Fruit fly (Drosophila melanogaster) whole organism, wandering third instar larva: ENCODE data around the gene Diedel.

Experiments
- Abd-B ChIP-seq: fragments of >200 bp; optimal IDR thresholded peaks from 2 replicates; lab custom pipeline; 2017; ENCODE audit warnings: missing biosample characterization, missing genetic modification characterization
- CG32264 ChIP-seq: fragments of 200-800 bp; sonication (Bioruptor generic); optimal IDR thresholded peaks from 2 replicates; lab custom pipeline; 2016; ENCODE audit warnings: missing biosample characterization, missing genetic modification characterization
- CG9705 ChIP-seq: fragments of 200-800 bp; sonication (Bioruptor generic); optimal IDR thresholded peaks from 2 replicates; lab custom pipeline; 2018; ENCODE audit warnings: missing biosample characterization, mild to moderate bottlenecking, missing genetic modification characterization
- CrebA ChIP-seq: fragments of 200-800 bp; sonication (Bioruptor generic); optimal IDR thresholded peaks from 2 replicates; lab custom pipeline; 2016; ENCODE audit warnings: missing biosample characterization, mild to moderate bottlenecking, missing genetic modification characterization, borderline replicate concordance
- Dfd ChIP-seq: fragments of >200 bp; optimal IDR thresholded peaks from 2 replicates; lab custom pipeline; 2017; ENCODE audit warnings: missing biosample characterization, missing genetic modification characterization
- Dif ChIP-seq: fragments of 200-275, 200-300 bp; sonication (Bioruptor generic); optimal IDR thresholded peaks from 2 replicates; lab custom pipeline; 2018; ENCODE audit warnings: missing biosample characterization, missing genetic modification characterization; ENCODE audit not compliant: partially characterized antibody
- GATAd ChIP-seq: sonication (Bioruptor generic); optimal IDR thresholded peaks from 2 replicates; lab custom pipeline; 2016; ENCODE audit warnings: missing biosample characterization, missing genetic modification characterization
- HLH106 ChIP-seq: fragments of 200-800 bp; optimal IDR thresholded peaks from 3 replicates; lab custom pipeline; 2019; ENCODE audit warnings: missing biosample characterization, mild to moderate bottlenecking, missing genetic modification characterization, moderate library complexity
- Hnf4 ChIP-seq: fragments of 200-800 bp; sonication (Bioruptor generic); optimal IDR thresholded peaks from 2 replicates; lab custom pipeline; 2016; ENCODE audit warnings: missing biosample characterization, mild to moderate bottlenecking, missing genetic modification characterization
- Hr78 ChIP-seq: fragments of >200 bp; optimal IDR thresholded peaks from 2 replicates; lab custom pipeline; 2017; ENCODE audit warnings: missing biosample characterization, missing genetic modification characterization
- Hr83 ChIP-seq: fragments of 200-300 bp; sonication (Bioruptor generic); optimal IDR thresholded peaks from 2 replicates; lab custom pipeline; 2016; ENCODE audit warnings: missing biosample characterization, mild to moderate bottlenecking, missing genetic modification characterization, moderate library complexity; ENCODE audit not compliant: poor library complexity, severe bottlenecking
- Jra ChIP-seq: sonication (Bioruptor generic); optimal IDR thresholded peaks from 2 replicates; lab custom pipeline; 2016; ENCODE audit warnings: missing biosample characterization, missing genetic modification characterization
- Mio ChIP-seq: sonication (Bioruptor generic); optimal IDR thresholded peaks from 2 replicates; lab custom pipeline; 2016; ENCODE audit warnings: missing biosample characterization, missing genetic modification characterization
- Myc ChIP-seq: fragments of >200 bp; optimal IDR thresholded peaks from 2 replicates; lab custom pipeline; 2017
- N ChIP-seq: fragments of >200 bp; optimal IDR thresholded peaks from 2 replicates; lab custom pipeline; 2018; ENCODE audit warnings: missing biosample characterization, missing external identifiers, missing genetic modification characterization
- OdsH ChIP-seq: fragments of 200-800 bp; sonication (Bioruptor generic); optimal IDR thresholded peaks from 2 replicates; lab custom pipeline; 2016; ENCODE audit warnings: missing biosample characterization, mild to moderate bottlenecking, missing genetic modification characterization
- Rel ChIP-seq, 2 experiments: fragments of 200-800 bp; sonication (Bioruptor generic) in 1 of 2; optimal IDR thresholded peaks; 2 replicates in 1 of 2; 3 replicates in 1 of 2; lab custom pipeline; 2016 to 2019; ENCODE audit warnings: mild to moderate bottlenecking in 2 of 2, missing biosample characterization in 2 of 2, missing genetic modification characterization in 2 of 2, moderate library complexity in 1 of 2
- Sp1 ChIP-seq: fragments of 200-800 bp; sonication (Bioruptor generic); optimal IDR thresholded peaks from 3 replicates; lab custom pipeline; 2019; ENCODE audit warnings: missing biosample characterization, mild to moderate bottlenecking, missing genetic modification characterization, moderate library complexity
- Vsx2 ChIP-seq: fragments of 200-300, 225-300 bp; sonication (Bioruptor generic); optimal IDR thresholded peaks from 2 replicates; lab custom pipeline; 2018; ENCODE audit warnings: missing biosample characterization, missing genetic modification characterization; ENCODE audit not compliant: partially characterized antibody
- br ChIP-seq: fragments of 200-800 bp; sonication (Bioruptor generic); optimal IDR thresholded peaks from 2 replicates; lab custom pipeline; 2016; ENCODE audit warnings: missing biosample characterization, missing genetic modification characterization
- brk ChIP-seq: fragments of 200-800 bp; sonication (Bioruptor generic); optimal IDR thresholded peaks from 2 replicates; lab custom pipeline; 2016; ENCODE audit warnings: missing biosample characterization, mild to moderate bottlenecking, missing genetic modification characterization
- dl ChIP-seq, 2 experiments: fragments of 175-275, 200-275 bp in 1 of 2; fragments of 200-275 bp in 1 of 2; sonication (Bioruptor generic); optimal IDR thresholded peaks; lab custom pipeline; 2018; ENCODE audit warnings: mild to moderate bottlenecking in 2 of 2, missing biosample characterization in 2 of 2, missing genetic modification characterization in 2 of 2, moderate library complexity in 2 of 2; ENCODE audit not compliant: partially characterized antibody in 2 of 2, insufficient read depth in 1 of 2
- dmrt93B ChIP-seq: fragments of 200-800 bp; sonication (Bioruptor generic); optimal IDR thresholded peaks from 2 replicates; lab custom pipeline; 2018; ENCODE audit warnings: missing biosample characterization, mild to moderate bottlenecking, missing genetic modification characterization
- dsf ChIP-seq: sonication (Bioruptor generic); optimal IDR thresholded peaks from 2 replicates; lab custom pipeline; 2016; ENCODE audit warnings: missing biosample characterization, missing genetic modification characterization, borderline replicate concordance
- ey ChIP-seq: fragments of 200-800 bp; sonication (Bioruptor generic); optimal IDR thresholded peaks from 2 replicates; lab custom pipeline; 2016; ENCODE audit warnings: missing biosample characterization, missing genetic modification characterization
- foxo ChIP-seq, 2 experiments: fragments of 200-800 bp; sonication (Bioruptor generic); optimal IDR thresholded peaks; 2 replicates in 1 of 2; 3 replicates in 1 of 2; lab custom pipeline; 2016 to 2017; ENCODE audit warnings: missing biosample characterization in 2 of 2, missing genetic modification characterization in 2 of 2
- fru ChIP-seq: fragments of 200-800 bp; sonication (Bioruptor generic); optimal IDR thresholded peaks from 3 replicates; lab custom pipeline; 2016; ENCODE audit warnings: missing biosample characterization, mild to moderate bottlenecking, missing genetic modification characterization
- h ChIP-seq: fragments of 200-800 bp; sonication (Bioruptor generic); optimal IDR thresholded peaks from 3 replicates; lab custom pipeline; 2016; ENCODE audit warnings: missing biosample characterization, mild to moderate bottlenecking, missing genetic modification characterization
- jim ChIP-seq: fragments of 175-275, 200-325 bp; sonication (Bioruptor generic); optimal IDR thresholded peaks from 2 replicates; lab custom pipeline; 2016; ENCODE audit warnings: missing biosample characterization, mild to moderate bottlenecking, missing genetic modification characterization
- lola ChIP-seq: fragments of >200 bp; optimal IDR thresholded peaks from 2 replicates; lab custom pipeline; 2017; ENCODE audit warnings: missing biosample characterization, missing genetic modification characterization
- pan ChIP-seq: fragments of >200 bp; optimal IDR thresholded peaks from 2 replicates; lab custom pipeline; 2017
- psq ChIP-seq: fragments of 200-800 bp; sonication (Bioruptor generic); optimal IDR thresholded peaks from 3 replicates; lab custom pipeline; 2017; ENCODE audit warnings: missing biosample characterization, mild to moderate bottlenecking, missing genetic modification characterization, moderate library complexity
- rgr ChIP-seq: fragments of 200-800 bp; sonication (Bioruptor generic); optimal IDR thresholded peaks from 3 replicates; lab custom pipeline; 2016; ENCODE audit warnings: missing biosample characterization, mild to moderate bottlenecking, missing genetic modification characterization
- sage ChIP-seq: fragments of 200-800 bp; sonication (Bioruptor generic); optimal IDR thresholded peaks from 2 replicates; lab custom pipeline; 2016; ENCODE audit warnings: missing biosample characterization, mild to moderate bottlenecking, missing genetic modification characterization
- sv ChIP-seq: fragments of 200-800 bp; sonication (Bioruptor generic); optimal IDR thresholded peaks from 3 replicates; lab custom pipeline; 2016; ENCODE audit warnings: missing biosample characterization, missing genetic modification characterization
- tai ChIP-seq: sonication (Bioruptor generic); optimal IDR thresholded peaks from 2 replicates; lab custom pipeline; 2016; ENCODE audit warnings: missing biosample characterization, missing genetic modification characterization
- usp ChIP-seq: fragments of >200 bp; optimal IDR thresholded peaks from 2 replicates; lab custom pipeline; 2017; ENCODE audit warnings: missing biosample characterization, missing genetic modification characterization
- woc ChIP-seq: sonication (Bioruptor generic); optimal IDR thresholded peaks from 2 replicates; lab custom pipeline; 2016; ENCODE audit warnings: missing biosample characterization, mild to moderate bottlenecking, missing genetic modification characterization

Diedel gene

DNA sequence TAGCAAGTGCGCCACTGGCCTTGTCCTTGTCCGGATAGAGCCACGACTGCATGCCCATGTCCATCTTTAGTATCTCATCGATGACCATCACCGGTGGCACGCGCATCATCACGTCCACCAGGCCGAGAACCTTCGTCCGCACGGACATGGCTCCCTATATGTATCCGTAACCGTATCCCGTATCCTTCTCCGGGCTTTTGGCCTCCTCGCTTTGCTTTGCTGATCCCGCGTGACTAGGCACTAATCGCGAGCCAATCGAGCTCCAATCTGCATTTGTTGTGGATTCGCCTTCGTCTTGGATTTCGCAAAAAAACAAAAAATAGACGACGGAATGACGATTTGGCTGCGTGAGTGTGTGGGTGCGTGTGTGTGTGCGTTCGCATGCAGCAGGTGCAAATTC is 9.3 kb downstream of the Diedel start:
- TF ChIP-seq tai (GFP tag; lab: Kevin White, UChicago) (no peak), rgr (GFP tag; lab: Kevin White, UChicago) (no peak), ey (GFP tag; lab: Kevin White, UChicago) (no peak), woc (GFP tag; lab: Kevin White, UChicago) (no peak), Abd-B (no peak), br (no peak), Dfd (GFP tag; lab: Kevin White, UChicago) (no peak)

DNA sequence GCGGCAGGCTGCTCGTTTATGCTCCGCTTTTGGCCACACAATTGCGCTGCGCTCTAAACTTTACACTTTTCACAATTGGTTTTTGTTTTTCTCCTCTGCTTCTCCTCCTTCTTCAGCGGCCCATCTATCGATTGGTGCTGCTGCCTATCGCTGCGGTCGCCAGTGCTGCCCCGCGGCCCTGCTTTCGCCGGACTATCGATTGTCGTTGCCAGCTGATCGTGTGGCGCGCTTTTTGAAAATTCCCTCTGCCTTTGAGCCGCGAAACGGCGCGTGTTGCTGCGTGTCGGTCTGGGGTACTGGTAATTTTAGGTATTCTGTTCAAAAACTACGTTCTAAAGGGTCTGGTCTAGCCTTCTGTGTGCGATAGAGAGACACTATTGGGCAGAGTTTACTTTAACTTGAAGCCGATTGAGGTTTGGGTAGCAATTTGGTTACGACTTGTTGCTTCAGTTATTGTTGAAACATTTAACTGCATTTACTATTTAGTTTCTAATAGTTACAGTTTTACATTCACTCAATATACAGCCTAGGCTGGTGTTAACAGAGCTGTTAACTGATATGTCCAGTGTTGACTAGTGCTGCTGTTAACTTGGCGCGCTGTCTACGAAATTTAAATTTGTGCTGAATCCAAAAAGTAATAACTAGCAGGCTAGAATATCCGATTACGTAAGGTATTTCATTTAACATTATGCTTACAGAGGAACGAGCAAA is 9.9 kb downstream of the Diedel start, which contains the start of gene Trc8:
Gene Trc8, minus strand, starts transcription at position 392 of the 711 bp plus-strand sequence.
- TF ChIP-seq jim (GFP tag; lab: Kevin White, UChicago) (no peak), Myc (lab: Kevin White, UChicago) (peak; percentile 22), Vsx2 (GFP tag; lab: Kevin White, UChicago) (no peak), fru (GFP tag; lab: Kevin White, UChicago) (peak; percentile 3), usp (no peak), psq (GFP tag; lab: Kevin White, UChicago) (peak; percentile 96)

dm6 chr3R:29506581-29506980 is 12.9 kb downstream of the Diedel start:
- peak; percentile 10 for TF ChIP-seq rgr (GFP tag; lab: Kevin White, UChicago)
- TF ChIP-seq Abd-B = no peak
- TF ChIP-seq CG9705 (GFP tag; lab: Kevin White, UChicago) = no peak
- no peak for TF ChIP-seq jim (GFP tag; lab: Kevin White, UChicago)
- no peak for TF ChIP-seq GATAd (GFP tag; lab: Kevin White, UChicago)
- TF ChIP-seq Sp1 (GFP tag; lab: Kevin White, UChicago) = peak; percentile 34
- no peak for TF ChIP-seq Vsx2 (GFP tag; lab: Kevin White, UChicago)
- no peak for TF ChIP-seq N (GFP tag; lab: Kevin White, UChicago)
- TF ChIP-seq br = peak; percentile 42
- TF ChIP-seq Rel (GFP tag; optimal IDR thresholded peaks at IDR 0.05; lab: Kevin White, UChicago) = no peak
- peak; percentile 54 for TF ChIP-seq Rel (tag; optimal IDR thresholded peaks at IDR 0.05; lab: Kevin White, UChicago)
- TF ChIP-seq Jra (GFP tag; lab: Kevin White, UChicago) = no peak
- TF ChIP-seq fru (GFP tag; lab: Kevin White, UChicago) = peak; percentile 54
- no peak for TF ChIP-seq Myc (lab: Kevin White, UChicago)
- TF ChIP-seq brk = no peak
- TF ChIP-seq dmrt93B (GFP tag; lab: Kevin White, UChicago) = peak; percentile 8
- peak; percentile 26 for TF ChIP-seq psq (GFP tag; lab: Kevin White, UChicago)
- TF ChIP-seq CrebA (GFP tag; lab: Kevin White, UChicago) = no peak
- no peak for TF ChIP-seq dsf (GFP tag; lab: Kevin White, UChicago)
- TF ChIP-seq foxo (GFP tag; optimal IDR thresholded peaks at IDR 0.05; lab: Kevin White, UChicago) = peak in 1 of 2 experiments; percentile 91
- no peak for TF ChIP-seq lola (GFP tag; lab: Kevin White, UChicago)
- peak; percentile 28 for TF ChIP-seq ey (GFP tag; lab: Kevin White, UChicago)
- peak; percentile 49 for TF ChIP-seq OdsH
- TF ChIP-seq pan = no peak
- no peak for TF ChIP-seq usp
- peak; percentile 90 for TF ChIP-seq HLH106 (tag; lab: Kevin White, UChicago)
- TF ChIP-seq Dfd (GFP tag; lab: Kevin White, UChicago) = no peak
- TF ChIP-seq Mio (GFP tag; lab: Kevin White, UChicago) = no peak
- no peak for TF ChIP-seq tai (GFP tag; lab: Kevin White, UChicago)
- TF ChIP-seq CG32264 = no peak
- TF ChIP-seq sage (GFP tag; lab: Kevin White, UChicago) = no peak
- TF ChIP-seq sv (GFP tag; lab: Kevin White, UChicago) = no peak
- no peak for TF ChIP-seq Dif
- TF ChIP-seq Hnf4 (GFP tag; lab: Kevin White, UChicago) = no peak
- TF ChIP-seq Hr83 = no peak
- no peak for TF ChIP-seq Hr78 (GFP tag; lab: Kevin White, UChicago)
- TF ChIP-seq h = peak; percentile 21
- no peak for TF ChIP-seq woc (GFP tag; lab: Kevin White, UChicago)
- no peak for TF ChIP-seq dl (GFP tag; optimal IDR thresholded peaks at IDR 0.05; lab: Kevin White, UChicago; ENCODE audit: insufficient read depth in 1 of 2, partially characterized antibody in 2 of 2)
